Fruit fly (Drosophila melanogaster) whole organism, embryonic: ENCODE results near the gene Arp8.
A peak's percentile ranks its signal among the peaks of the same experiment; 100 is the strongest.

Experiments
- Adf1 ChIP-seq: fragments of 200-800 bp; sonication (Bioruptor generic); IDR thresholded peaks from 2 replicates; pipeline ENCODE4 v1.3.6; 2022; ENCODE audit warnings: missing biosample characterization, missing genetic modification characterization
- Aef1 ChIP-seq: fragments of 200-800 bp; sonication (Bioruptor generic); IDR thresholded peaks from 3 replicates; pipeline ENCODE4 v1.3.6; 2022; ENCODE audit warnings: missing biosample characterization, missing genetic modification characterization
- Asciz ChIP-seq: fragments of 200-800 bp; sonication (Bioruptor generic); optimal IDR thresholded peaks from 2 replicates; lab custom pipeline; 2017; ENCODE audit warnings: missing biosample characterization, mild to moderate bottlenecking, missing genetic modification characterization, missing genetic modification reagents
- Atf-2 ChIP-seq: fragments of 200-800 bp; sonication (Bioruptor generic); optimal IDR thresholded peaks from 2 replicates; lab custom pipeline; 2016; ENCODE audit warnings: missing biosample characterization, missing genetic modification characterization
- CG10147 ChIP-seq: fragments of 200-800 bp; sonication (Bioruptor generic); optimal IDR thresholded peaks from 2 replicates; lab custom pipeline; 2019; ENCODE audit warnings: missing biosample characterization, mild to moderate bottlenecking, missing genetic modification characterization, moderate library complexity
- CG1024 ChIP-seq: fragments of 200-800 bp; sonication (Bioruptor generic); IDR thresholded peaks from 2 replicates; pipeline ENCODE4 v1.3.6; 2022; ENCODE audit warnings: missing biosample characterization, missing genetic modification characterization
- CG10431 ChIP-seq: fragments of 200-800 bp; sonication (Bioruptor generic); optimal IDR thresholded peaks from 3 replicates; lab custom pipeline; 2018; ENCODE audit warnings: missing biosample characterization, mild to moderate bottlenecking, missing genetic modification characterization
- CG12769 ChIP-seq: fragments of 200-800 bp; sonication (Bioruptor generic); optimal IDR thresholded peaks from 2 replicates; lab custom pipeline; 2019; ENCODE audit warnings: missing biosample characterization, mild to moderate bottlenecking, missing genetic modification characterization, moderate library complexity
- CG13296 ChIP-seq: fragments of 200-800 bp; sonication (Bioruptor generic); optimal IDR thresholded peaks from 3 replicates; lab custom pipeline; 2018; ENCODE audit warnings: missing biosample characterization, mild to moderate bottlenecking, missing genetic modification characterization
- CG13424 ChIP-seq: fragments of 200-800 bp; sonication (Bioruptor generic); optimal IDR thresholded peaks from 2 replicates; lab custom pipeline; 2019; ENCODE audit warnings: missing biosample characterization, mild to moderate bottlenecking, missing genetic modification characterization, moderate library complexity
- CG1529 ChIP-seq: fragments of 200-800 bp; sonication (Bioruptor generic); optimal IDR thresholded peaks from 3 replicates; lab custom pipeline; 2018; ENCODE audit warnings: missing biosample characterization, missing genetic modification characterization
- CG16863 ChIP-seq: fragments of 200-800 bp; sonication (Bioruptor generic); optimal IDR thresholded peaks from 3 replicates; lab custom pipeline; 2016; ENCODE audit warnings: missing biosample characterization, missing genetic modification characterization
- CG17912 ChIP-seq: fragments of 200-800 bp; sonication (Bioruptor generic); optimal IDR thresholded peaks from 2 replicates; lab custom pipeline; 2018; ENCODE audit warnings: missing biosample characterization, mild to moderate bottlenecking, missing genetic modification characterization
- CG2875 ChIP-seq: fragments of 200-800 bp; sonication (Bioruptor generic); optimal IDR thresholded peaks from 2 replicates; lab custom pipeline; 2017; ENCODE audit warnings: missing biosample characterization, mild to moderate bottlenecking, missing genetic modification characterization, missing genetic modification reagents
- CG31224 ChIP-seq: fragments of 200-800 bp; sonication (Bioruptor generic); IDR thresholded peaks from 2 replicates; pipeline ENCODE4 v1.3.6; 2022; ENCODE audit warnings: missing biosample characterization, missing genetic modification characterization
- CG33557 ChIP-seq: fragments of 200-800 bp; sonication (Bioruptor generic); optimal IDR thresholded peaks from 2 replicates; lab custom pipeline; 2019; ENCODE audit warnings: missing biosample characterization, mild to moderate bottlenecking, missing genetic modification characterization, moderate library complexity
- CG4730 ChIP-seq: fragments of 200-800 bp; sonication (Bioruptor generic); IDR thresholded peaks from 2 replicates; pipeline ENCODE4 v1.3.6; 2022; ENCODE audit warnings: missing biosample characterization, missing genetic modification characterization
- CG4820 ChIP-seq: fragments of 200-800 bp; sonication (Bioruptor generic); optimal IDR thresholded peaks from 3 replicates; lab custom pipeline; 2016; ENCODE audit warnings: missing biosample characterization, missing genetic modification characterization
- CG7839 ChIP-seq: fragments of 200-800 bp; sonication (Bioruptor generic); optimal IDR thresholded peaks from 3 replicates; lab custom pipeline; 2018; ENCODE audit warnings: missing biosample characterization, mild to moderate bottlenecking, missing genetic modification characterization, moderate library complexity
- CG9609 ChIP-seq: fragments of 200-800 bp; sonication (Bioruptor generic); optimal IDR thresholded peaks from 3 replicates; lab custom pipeline; 2016; ENCODE audit warnings: missing biosample characterization, missing genetic modification characterization
- GATAe ChIP-seq: fragments of 200-800 bp; sonication (Bioruptor generic); conservative IDR thresholded peaks from 2 replicates; pipeline ENCODE4 v1.3.6; 2022; ENCODE audit warnings: missing biosample characterization, missing genetic modification characterization
- Lhr ChIP-seq: fragments of 200-800 bp; sonication (Bioruptor generic); optimal IDR thresholded peaks from 3 replicates; lab custom pipeline; 2017; ENCODE audit warnings: mild to moderate bottlenecking, missing biosample characterization, missing genetic modification reagents, missing genetic modification characterization
- Med ChIP-seq: fragments of 200-800 bp; sonication (Bioruptor generic); peaks from one replicate; lab custom pipeline; 2016; ENCODE audit warnings: missing biosample characterization, missing genetic modification characterization, mild to moderate bottlenecking, inconsistent platforms, moderate library complexity
- Optix ChIP-seq: fragments of 200-800 bp; sonication (Bioruptor generic); IDR thresholded peaks from 3 replicates; pipeline ENCODE4 v1.3.6; 2022; ENCODE audit warnings: missing biosample characterization, missing genetic modification characterization
- PHDP ChIP-seq: fragments of 200-800 bp; sonication (Bioruptor generic); optimal IDR thresholded peaks from 3 replicates; lab custom pipeline; 2018; ENCODE audit warnings: missing biosample characterization, mild to moderate bottlenecking, missing genetic modification characterization, moderate library complexity
- Side ChIP-seq: fragments of 200-800 bp; sonication (Bioruptor generic); optimal IDR thresholded peaks from 2 replicates; lab custom pipeline; 2016; ENCODE audit warnings: missing biosample characterization, missing genetic modification characterization
- Spps ChIP-seq: fragments of 200-800 bp; sonication (Bioruptor generic); optimal IDR thresholded peaks from 2 replicates; lab custom pipeline; 2018; ENCODE audit warnings: missing biosample characterization, mild to moderate bottlenecking, missing genetic modification characterization
- Vsx1 ChIP-seq: fragments of 200-800 bp; sonication (Bioruptor generic); optimal IDR thresholded peaks from 2 replicates; lab custom pipeline; 2017; ENCODE audit warnings: missing biosample characterization, mild to moderate bottlenecking, missing genetic modification characterization, missing genetic modification reagents
- al ChIP-seq: fragments of 200-800 bp; sonication (Bioruptor generic); IDR thresholded peaks from 2 replicates; pipeline ENCODE4 v1.3.6; 2022; ENCODE audit warnings: missing biosample characterization, missing genetic modification characterization
- btn ChIP-seq: fragments of 200-800 bp; sonication (Bioruptor generic); optimal IDR thresholded peaks from 2 replicates; lab custom pipeline; 2016; ENCODE audit warnings: missing biosample characterization, missing genetic modification characterization
- cad ChIP-seq: fragments of >200 bp; optimal IDR thresholded peaks from 2 replicates; lab custom pipeline; 2017; ENCODE audit warnings: missing biosample characterization, missing genetic modification characterization
- croc ChIP-seq: fragments of 200-800 bp; sonication (Bioruptor generic); conservative IDR thresholded peaks from 3 replicates; pipeline ENCODE4 v1.3.6; 2022; ENCODE audit warnings: missing biosample characterization, missing genetic modification characterization
- crol ChIP-seq: fragments of 200-800 bp; sonication (Bioruptor generic); IDR thresholded peaks from 2 replicates; pipeline ENCODE4 v1.3.6; 2022; ENCODE audit warnings: missing biosample characterization, missing genetic modification characterization
- crp ChIP-seq, 2 experiments: fragments of 200-800 bp; sonication (Bioruptor generic); optimal IDR thresholded peaks; 2 replicates in 1 of 2; 3 replicates in 1 of 2; lab custom pipeline; 2017; ENCODE audit warnings: missing biosample characterization in 2 of 2, missing genetic modification characterization in 2 of 2, mild to moderate bottlenecking in 1 of 2, moderate library complexity in 1 of 2
- dmrt11E ChIP-seq: fragments of 200-800 bp; sonication (Bioruptor generic); optimal IDR thresholded peaks from 3 replicates; lab custom pipeline; 2018; ENCODE audit warnings: missing biosample characterization, mild to moderate bottlenecking, missing genetic modification characterization, moderate library complexity
- dysf ChIP-seq: fragments of 200-800 bp; sonication (Bioruptor generic); IDR thresholded peaks from 3 replicates; pipeline ENCODE4 v1.3.6; 2022; ENCODE audit warnings: missing biosample characterization, missing genetic modification characterization
- fru ChIP-seq: fragments of >200 bp; optimal IDR thresholded peaks from 2 replicates; lab custom pipeline; 2017
- grn ChIP-seq: fragments of 200-800 bp; sonication (Bioruptor generic); optimal IDR thresholded peaks from 3 replicates; lab custom pipeline; 2017; ENCODE audit warnings: missing biosample characterization, missing genetic modification characterization
- her ChIP-seq: fragments of 200-800 bp; sonication (Bioruptor generic); optimal IDR thresholded peaks from 2 replicates; lab custom pipeline; 2016; ENCODE audit warnings: missing biosample characterization, missing genetic modification characterization
- hth ChIP-seq: fragments of >200 bp; optimal IDR thresholded peaks from 2 replicates; lab custom pipeline; 2017; ENCODE audit warnings: inconsistent platforms
- jumu ChIP-seq: fragments of 200-800 bp; sonication (Bioruptor generic); optimal IDR thresholded peaks from 3 replicates; lab custom pipeline; 2016; ENCODE audit warnings: missing biosample characterization, missing genetic modification characterization
- lbe ChIP-seq: fragments of 200-800 bp; sonication (Bioruptor generic); optimal IDR thresholded peaks from 2 replicates; lab custom pipeline; 2016; ENCODE audit warnings: missing biosample characterization, mild to moderate bottlenecking, missing genetic modification characterization
- lilli ChIP-seq: fragments of 200-800 bp; sonication (Bioruptor generic); optimal IDR thresholded peaks from 3 replicates; lab custom pipeline; 2016; ENCODE audit warnings: missing biosample characterization, missing genetic modification characterization
- lmd ChIP-seq: fragments of 200-800 bp; sonication (Bioruptor generic); IDR thresholded peaks from 2 replicates; pipeline ENCODE4 v1.3.6; 2022; ENCODE audit warnings: missing biosample characterization, missing genetic modification characterization
- mld ChIP-seq: fragments of 200-800 bp; sonication (Bioruptor generic); IDR thresholded peaks from 3 replicates; pipeline ENCODE4 v1.3.6; 2022; ENCODE audit warnings: missing biosample characterization, missing genetic modification characterization; ENCODE audit not compliant: partially characterized antibody
- peb ChIP-seq: fragments of 200-800 bp; sonication (Bioruptor generic); IDR thresholded peaks from 2 replicates; pipeline ENCODE4 v1.3.6; 2022; ENCODE audit warnings: missing biosample characterization, missing genetic modification characterization
- run ChIP-seq: fragments of 200-800 bp; sonication (Bioruptor generic); optimal IDR thresholded peaks from 3 replicates; lab custom pipeline; 2018; ENCODE audit warnings: missing biosample characterization, mild to moderate bottlenecking, missing genetic modification characterization
- sima ChIP-seq: fragments of 200-800 bp; sonication (Bioruptor generic); optimal IDR thresholded peaks from 2 replicates; lab custom pipeline; 2016; ENCODE audit warnings: missing biosample characterization, missing genetic modification characterization
- sug ChIP-seq: fragments of 200-800 bp; optimal IDR thresholded peaks from 2 replicates; lab custom pipeline; 2019; ENCODE audit warnings: missing biosample characterization, mild to moderate bottlenecking, missing genetic modification characterization, moderate library complexity
- tio ChIP-seq: fragments of 200-800 bp; sonication (Bioruptor generic); optimal IDR thresholded peaks from 2 replicates; lab custom pipeline; 2017; ENCODE audit warnings: missing biosample characterization, missing genetic modification characterization, inconsistent platforms
- trem ChIP-seq: fragments of 200-800 bp; optimal IDR thresholded peaks from 3 replicates; lab custom pipeline; 2019; ENCODE audit warnings: missing biosample characterization, mild to moderate bottlenecking, missing genetic modification characterization, moderate library complexity
- usp ChIP-seq: fragments of >200 bp; optimal IDR thresholded peaks from 2 replicates; lab custom pipeline; 2017; ENCODE audit warnings: missing biosample characterization, missing genetic modification characterization

Arp8 gene

DNA sequence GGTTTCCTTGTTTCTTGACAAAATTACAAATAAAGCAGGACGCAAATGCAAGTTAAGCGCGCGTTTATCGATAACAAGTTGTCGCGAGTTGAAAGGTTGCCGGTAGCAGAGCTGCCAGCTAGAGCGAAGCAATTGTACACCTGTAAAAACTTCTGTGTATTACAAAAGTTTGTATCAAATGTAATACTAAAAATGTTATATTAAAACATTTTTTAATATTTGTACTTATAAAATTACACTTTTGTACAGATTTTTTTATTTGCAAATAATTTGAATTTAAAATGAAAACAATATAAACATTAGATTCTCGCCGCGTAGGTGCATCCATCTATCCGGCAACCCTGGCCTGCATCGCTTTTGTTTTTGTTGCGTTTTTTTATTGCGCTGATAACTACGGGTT is 16.0 kb downstream of the Arp8 start, which contains the start of the genes CG8142 and Ucp4A (continued):
- TF ChIP-seq Asciz (GFP tag; lab: Kevin White, UChicago), result peak; percentile 76
- peak; percentile 74 for TF ChIP-seq Adf1 (GFP tag; lab: Robert Waterston, UW)
- TF ChIP-seq Vsx1, result peak; percentile 68
- TF ChIP-seq grn (GFP tag; lab: Kevin White, UChicago), result peak; percentile 19
- TF ChIP-seq Aef1, result peak; percentile 96
- TF ChIP-seq dysf (GFP tag; lab: Robert Waterston, UW), result peak; percentile 96
- TF ChIP-seq peb (GFP tag; lab: Robert Waterston, UW), result peak; percentile 96
- peak; percentile 42 for TF ChIP-seq CG10431 (GFP tag; lab: Kevin White, UChicago)
- peak in 1 of 2 experiments; percentile 61 for TF ChIP-seq crp (GFP tag; optimal IDR thresholded peaks at IDR 0.05; lab: Kevin White, UChicago)
- TF ChIP-seq CG1024 (GFP tag; lab: Robert Waterston, UW), result peak; percentile 85
- TF ChIP-seq dmrt11E, result peak; percentile 91
- peak; percentile 48 for TF ChIP-seq CG9609 (GFP tag; lab: Kevin White, UChicago)
- peak; percentile 91 for TF ChIP-seq CG4820 (GFP tag; lab: Kevin White, UChicago)
- peak; percentile 87 for TF ChIP-seq lilli (GFP tag; lab: Kevin White, UChicago)
- no peak for TF ChIP-seq hth (lab: Kevin White, UChicago)
- TF ChIP-seq GATAe (GFP tag; lab: Robert Waterston, UW), result peak; percentile 90
- no peak for TF ChIP-seq sima (GFP tag; lab: Kevin White, UChicago)
- TF ChIP-seq fru (lab: Kevin White, UChicago), result no peak
- no peak for TF ChIP-seq her (GFP tag; lab: Kevin White, UChicago)
- peak; percentile 25 for TF ChIP-seq CG17912 (GFP tag; lab: Kevin White, UChicago)
- peak; percentile 79 for TF ChIP-seq CG10147
- peak; percentile 66 for TF ChIP-seq CG1529 (GFP tag; lab: Kevin White, UChicago)
- peak; percentile 93 for TF ChIP-seq CG7839 (tag; lab: Kevin White, UChicago)
- peak; percentile 36 for TF ChIP-seq Side (GFP tag; lab: Kevin White, UChicago)
- TF ChIP-seq cad (GFP tag; lab: Kevin White, UChicago), result no peak
- no peak for TF ChIP-seq mld (GFP tag; lab: Robert Waterston, UW)
- TF ChIP-seq lmd (GFP tag; lab: Robert Waterston, UW), result peak; percentile 96
- TF ChIP-seq tio (GFP tag; lab: Kevin White, UChicago), result peak; percentile 91
- peak; percentile 88 for TF ChIP-seq CG31224 (GFP tag; lab: Robert Waterston, UW)
- TF ChIP-seq CG33557 (GFP tag; lab: Kevin White, UChicago), result peak; percentile 80
- TF ChIP-seq Spps, result peak; percentile 82
- peak; percentile 20 for TF ChIP-seq Atf-2
- TF ChIP-seq CG2875 (GFP tag; lab: Kevin White, UChicago), result peak; percentile 61
- TF ChIP-seq PHDP (tag; lab: Kevin White, UChicago), result peak; percentile 90
- TF ChIP-seq usp, result no peak
- peak; percentile 93 for TF ChIP-seq al (GFP tag; lab: Robert Waterston, UW)
- peak; percentile 92 for TF ChIP-seq trem (tag; lab: Kevin White, UChicago)
- peak; percentile 96 for TF ChIP-seq CG13424 (tag; lab: Kevin White, UChicago)
- peak; percentile 90 for TF ChIP-seq sug
- TF ChIP-seq Lhr (GFP tag; lab: Kevin White, UChicago), result peak; percentile 75
- TF ChIP-seq CG13296 (GFP tag; lab: Kevin White, UChicago), result peak; percentile 91
- TF ChIP-seq CG16863 (GFP tag; lab: Kevin White, UChicago), result no peak
- peak; percentile 80 for TF ChIP-seq lbe (GFP tag; lab: Kevin White, UChicago)
- no peak for TF ChIP-seq CG12769 (tag; lab: Kevin White, UChicago)
- peak; percentile 65 for TF ChIP-seq run (tag; lab: Kevin White, UChicago)
- peak; percentile 59 for TF ChIP-seq crol (GFP tag; lab: Robert Waterston, UW)
- peak; percentile 96 for TF ChIP-seq CG4730 (GFP tag; lab: Robert Waterston, UW)
- TF ChIP-seq Optix (GFP tag; lab: Robert Waterston, UW), result peak; percentile 91
- peak; percentile 27 for TF ChIP-seq jumu (GFP tag; lab: Kevin White, UChicago)
- TF ChIP-seq Med (GFP tag; lab: Kevin White, UChicago), result peak; percentile 92
- TF ChIP-seq croc (GFP tag; lab: Robert Waterston, UW), result peak; percentile 93
- no peak for TF ChIP-seq btn (GFP tag; lab: Kevin White, UChicago)
